Worm (Caenorhabditis elegans): ENCODE data around the gene R01E6.7.

DNA sequence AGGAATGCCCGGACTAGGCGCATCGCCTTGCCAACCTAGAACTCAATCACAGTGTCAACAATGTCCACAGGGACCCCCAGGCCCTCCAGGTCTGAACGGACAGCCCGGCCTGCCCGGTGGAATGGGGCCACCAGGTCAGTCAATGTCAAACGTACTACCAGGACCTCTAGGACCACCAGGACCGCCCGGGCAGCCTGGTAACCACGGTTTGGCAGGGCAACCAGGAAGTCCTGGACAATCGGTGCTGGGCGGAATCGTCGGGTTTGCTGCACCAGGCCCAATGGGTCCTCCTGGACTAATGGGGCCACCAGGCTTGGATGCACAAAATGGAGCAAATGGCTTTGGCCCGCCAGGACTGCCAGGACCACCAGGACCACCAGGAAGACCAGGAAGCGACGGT is 20.9 kb upstream of the R01E6.7 start:
- no peak for TF ChIP-seq flt-1 (GFP tag; IDR thresholded peaks at IDR 0.05)
- TF ChIP-seq sea-1 (GFP tag; conservative IDR thresholded peaks at IDR 0.05): no peak
- no peak for TF ChIP-seq ama-1 (optimal IDR thresholded peaks at IDR 0.05)
- peak; percentile 5 for TF ChIP-seq aly-1 (tag; optimal IDR thresholded peaks at IDR 0.05)
- TF ChIP-seq scrt-1 (GFP tag; IDR thresholded peaks at IDR 0.05): no peak
- TF ChIP-seq ets-7 (tag; optimal IDR thresholded peaks at IDR 0.05): no peak
- TF ChIP-seq tbx-37 (GFP tag; conservative IDR thresholded peaks at IDR 0.05): no peak
- no peak for TF ChIP-seq B0310.2 (tag; optimal IDR thresholded peaks at IDR 0.05)
- TF ChIP-seq hmg-4 (GFP tag; optimal IDR thresholded peaks at IDR 0.05): no peak

All from whole organism, early embryonic.